1 fruit fly cellular context compared by ENCODE assay signal in genomic region chr3R:26014262-26014833, dm6.
TF ChIP-seq lines count a peak whose summit lies in the region.

TSS of gene Kaz-m1 (plus strand) at chr3R:26014721.

TF ChIP-seq in whole organism, embryonic, 481 proteins besides CTCF, POLR2A, EP300 and RAD21 (continued from another document and continues in another):
- TF ChIP-seq ro (GFP tag; IDR thresholded peaks at IDR 0.05; lab: Robert Waterston, UW) (no peak), PHDP (tag; optimal IDR thresholded peaks at IDR 0.05; lab: Kevin White, UChicago) (peak; percentile 69), CG2889 (GFP tag; IDR thresholded peaks at IDR 0.05; lab: Robert Waterston, UW) (no peak), CG32532 (GFP tag; IDR thresholded peaks at IDR 0.05; lab: Robert Waterston, UW) (peak; percentile 45; the same call in 1 of the 2 replicates), Spps (tag; optimal IDR thresholded peaks at IDR 0.05; lab: Kevin White, UChicago) (peak; percentile 38), Optix (GFP tag; IDR thresholded peaks at IDR 0.05; lab: Robert Waterston, UW) (no peak), sr (GFP tag; IDR thresholded peaks at IDR 0.05; lab: Robert Waterston, UW) (no peak), CG10565 (GFP tag; optimal IDR thresholded peaks at IDR 0.05; lab: Kevin White, UChicago) (no peak), CG8765 (GFP tag; IDR thresholded peaks at IDR 0.05; lab: Robert Waterston, UW) (no peak), gcm (GFP tag; optimal IDR thresholded peaks at IDR 0.05; lab: Kevin White, UChicago) (peak; percentile 58), Myb (GFP tag; optimal IDR thresholded peaks at IDR 0.05; lab: Kevin White, UChicago) (no peak), CG32772 (GFP tag; IDR thresholded peaks at IDR 0.05; lab: Robert Waterston, UW) (no peak), CG10959 (GFP tag; IDR thresholded peaks at IDR 0.05; lab: Robert Waterston, UW) (no peak), CG8478 (optimal IDR thresholded peaks at IDR 0.05; lab: Kevin White, UChicago) (no peak), onecut (GFP tag; IDR thresholded peaks at IDR 0.05; lab: Robert Waterston, UW) (no peak), CG12104 (GFP tag; optimal IDR thresholded peaks at IDR 0.05; lab: Kevin White, UChicago) (peak; percentile 44), sna (GFP tag; IDR thresholded peaks at IDR 0.05; lab: Robert Waterston, UW; ENCODE audit: partially characterized antibody) (no peak), sisA (GFP tag; IDR thresholded peaks at IDR 0.05; lab: Robert Waterston, UW) (no peak), prd (optimal IDR thresholded peaks at IDR 0.05; lab: Kevin White, UChicago) (no peak), prd (GFP tag; IDR thresholded peaks at IDR 0.05; lab: Robert Waterston, UW) (peak; percentile 58; the same call in 2 of the 3 replicates), CG3163 (GFP tag; optimal IDR thresholded peaks at IDR 0.05; lab: Kevin White, UChicago) (no peak), CG15073 (GFP tag; optimal IDR thresholded peaks at IDR 0.05; lab: Kevin White, UChicago) (no peak), zen (tag; optimal IDR thresholded peaks at IDR 0.05; lab: Kevin White, UChicago) (peak; percentile 26), z (GFP tag; IDR thresholded peaks at IDR 0.05; lab: Robert Waterston, UW) (no peak), CG18599 (GFP tag; optimal IDR thresholded peaks at IDR 0.05; lab: Kevin White, UChicago) (peak; percentile 54), NC2α (GFP tag; optimal IDR thresholded peaks at IDR 0.05; lab: Kevin White, UChicago) (no peak), hkb (optimal IDR thresholded peaks at IDR 0.05; lab: Kevin White, UChicago) (no peak), hkb (GFP tag; IDR thresholded peaks at IDR 0.05; lab: Robert Waterston, UW) (peak; percentile 60), HmgD (GFP tag; optimal IDR thresholded peaks at IDR 0.05; lab: Kevin White, UChicago) (no peak), NK7.1 (GFP tag; optimal IDR thresholded peaks at IDR 0.05; lab: Kevin White, UChicago) (no peak), H2.0 (GFP tag; IDR thresholded peaks at IDR 0.05; lab: Robert Waterston, UW) (0 out of 2 replicates have a peak, but pooled peaks have one; percentile 11), CG4424 (GFP tag; optimal IDR thresholded peaks at IDR 0.05; lab: Kevin White, UChicago) (peak; percentile 42), MTF-1 (GFP tag; optimal IDR thresholded peaks at IDR 0.05; lab: Kevin White, UChicago; ENCODE audit: borderline replicate concordance) (no peak), CG11398 (GFP tag; optimal IDR thresholded peaks at IDR 0.05; lab: Kevin White, UChicago) (no peak), CG1233 (GFP tag; optimal IDR thresholded peaks at IDR 0.05; lab: Kevin White, UChicago) (peak; percentile 16), Hey (tag; optimal IDR thresholded peaks at IDR 0.05; lab: Kevin White, UChicago) (no peak), CG14710 (tag; optimal IDR thresholded peaks at IDR 0.05; lab: Kevin White, UChicago) (peak; percentile 70), tin (GFP tag; optimal IDR thresholded peaks at IDR 0.05; lab: Kevin White, UChicago) (no peak), Hand (GFP tag; optimal IDR thresholded peaks at IDR 0.05; lab: Kevin White, UChicago) (no peak), CG6813 (GFP tag; optimal IDR thresholded peaks at IDR 0.05; lab: Kevin White, UChicago) (peak; percentile 16), croc (GFP tag; conservative IDR thresholded peaks at IDR 0.05; lab: Robert Waterston, UW) (no peak), Lim3 (GFP tag; IDR thresholded peaks at IDR 0.05; lab: Robert Waterston, UW) (no peak), CG11695 (GFP tag; IDR thresholded peaks at IDR 0.05; lab: Robert Waterston, UW) (peak; percentile 59; the same call in 1 of the 3 replicates), Sry-δ (GFP tag; optimal IDR thresholded peaks at IDR 0.05; lab: Kevin White, UChicago) (no peak), ATbp (GFP tag; optimal IDR thresholded peaks at IDR 0.05; lab: Kevin White, UChicago) (no peak), inv (GFP tag; IDR thresholded peaks at IDR 0.05; lab: Robert Waterston, UW; ENCODE audit: partially characterized antibody) (no peak), salm (tag; optimal IDR thresholded peaks at IDR 0.05; lab: Kevin White, UChicago) (peak; percentile 9), CG12071 (GFP tag; optimal IDR thresholded peaks at IDR 0.05; lab: Kevin White, UChicago) (no peak), Fer1 (GFP tag; optimal IDR thresholded peaks at IDR 0.05; lab: Kevin White, UChicago) (peak; percentile 29), Lhr (GFP tag; optimal IDR thresholded peaks at IDR 0.05; lab: Kevin White, UChicago) (no peak), peb (GFP tag; IDR thresholded peaks at IDR 0.05; lab: Robert Waterston, UW) (no peak), CG10147 (GFP tag; optimal IDR thresholded peaks at IDR 0.05; lab: Kevin White, UChicago) (no peak), sens-2 (GFP tag; IDR thresholded peaks at IDR 0.05; lab: Robert Waterston, UW) (no peak), CHES-1-like (GFP tag; optimal IDR thresholded peaks at IDR 0.05; lab: Kevin White, UChicago) (no peak), CG17359 (tag; optimal IDR thresholded peaks at IDR 0.05; lab: Kevin White, UChicago) (peak; percentile 59), CG10654 (GFP tag; optimal IDR thresholded peaks at IDR 0.05; lab: Kevin White, UChicago) (no peak), pho (GFP tag; optimal IDR thresholded peaks at IDR 0.05; lab: Kevin White, UChicago) (no peak), ab (GFP tag; optimal IDR thresholded peaks at IDR 0.05; lab: Kevin White, UChicago) (no peak), ara (GFP tag; IDR thresholded peaks at IDR 0.05; lab: Robert Waterston, UW) (no peak), pan (optimal IDR thresholded peaks at IDR 0.05; lab: Kevin White, UChicago) (no peak), pan (GFP tag; optimal IDR thresholded peaks at IDR 0.05 in 1 of 2, IDR thresholded peaks at IDR 0.05 in 1 of 2) (no peak), Max (GFP tag; optimal IDR thresholded peaks at IDR 0.05; lab: Kevin White, UChicago) (no peak), Dad (GFP tag; optimal IDR thresholded peaks at IDR 0.05; lab: Kevin White, UChicago) (no peak), cas (GFP tag; IDR thresholded peaks at IDR 0.05; lab: Robert Waterston, UW) (no peak), Aef1 (GFP tag; IDR thresholded peaks at IDR 0.05; lab: Robert Waterston, UW) (no peak), sens (GFP tag; lab: Kevin White, UChicago) (no peak), CG15514 (GFP tag; optimal IDR thresholded peaks at IDR 0.05; lab: Kevin White, UChicago) (no peak), CG3281 (GFP tag; optimal IDR thresholded peaks at IDR 0.05; lab: Kevin White, UChicago) (peak; percentile 31), Poxn (GFP tag; IDR thresholded peaks at IDR 0.05; lab: Robert Waterston, UW) (no peak), scrt (GFP tag; optimal IDR thresholded peaks at IDR 0.05; lab: Kevin White, UChicago) (no peak), grn (GFP tag; optimal IDR thresholded peaks at IDR 0.05; lab: Kevin White, UChicago) (peak; percentile 67), CG4282 (GFP tag; optimal IDR thresholded peaks at IDR 0.05; lab: Kevin White, UChicago) (no peak), CG12391 (tag; optimal IDR thresholded peaks at IDR 0.05; lab: Kevin White, UChicago) (peak; percentile 69), CG6254 (GFP tag; optimal IDR thresholded peaks at IDR 0.05; lab: Kevin White, UChicago) (peak; percentile 22), odd (GFP tag; optimal IDR thresholded peaks at IDR 0.05; lab: Kevin White, UChicago) (peak; percentile 7), Hmr (GFP tag; optimal IDR thresholded peaks at IDR 0.05; lab: Kevin White, UChicago) (peak; percentile 49), CG9609 (GFP tag; optimal IDR thresholded peaks at IDR 0.05; lab: Kevin White, UChicago) (no peak), Fer3 (tag; optimal IDR thresholded peaks at IDR 0.05; lab: Kevin White, UChicago) (peak; percentile 59), CG18262 (tag; optimal IDR thresholded peaks at IDR 0.05; lab: Kevin White, UChicago) (peak; percentile 80), Bteb2 (GFP tag; optimal IDR thresholded peaks at IDR 0.05; lab: Kevin White, UChicago) (no peak), CG2712 (tag; optimal IDR thresholded peaks at IDR 0.05; lab: Kevin White, UChicago) (peak; percentile 81), hth (optimal IDR thresholded peaks at IDR 0.05; lab: Kevin White, UChicago) (no peak), lbe (GFP tag; optimal IDR thresholded peaks at IDR 0.05; lab: Kevin White, UChicago) (no peak), E2f1 (GFP tag; IDR thresholded peaks at IDR 0.05; lab: Robert Waterston, UW) (0 out of 2 replicates have a peak, but pooled peaks have one; percentile 14), lab (GFP tag; optimal IDR thresholded peaks at IDR 0.05; lab: Kevin White, UChicago) (peak; percentile 43), CG1602 (GFP tag; optimal IDR thresholded peaks at IDR 0.05; lab: Kevin White, UChicago) (peak; percentile 2), Six4 (GFP tag; optimal IDR thresholded peaks at IDR 0.05; lab: Kevin White, UChicago) (no peak), pfk (GFP tag; optimal IDR thresholded peaks at IDR 0.05; lab: Kevin White, UChicago) (no peak), CG17612 (GFP tag; IDR thresholded peaks at IDR 0.05; lab: Robert Waterston, UW) (no peak), HmgZ (tag; optimal IDR thresholded peaks at IDR 0.05; lab: Kevin White, UChicago) (peak; percentile 39), CG4854 (GFP tag; optimal IDR thresholded peaks at IDR 0.05; lab: Kevin White, UChicago) (no peak), bsh (GFP tag; optimal IDR thresholded peaks at IDR 0.05; lab: Kevin White, UChicago) (peak in 1 of 2 experiments; percentile 78), CG9797 (GFP tag; optimal IDR thresholded peaks at IDR 0.05; lab: Kevin White, UChicago) (no peak), gro (GFP tag; optimal IDR thresholded peaks at IDR 0.05; lab: Kevin White, UChicago) (no peak), CG12769 (tag; optimal IDR thresholded peaks at IDR 0.05; lab: Kevin White, UChicago) (no peak), CG4820 (GFP tag; optimal IDR thresholded peaks at IDR 0.05; lab: Kevin White, UChicago) (peak; percentile 50), CG7556 (GFP tag; optimal IDR thresholded peaks at IDR 0.05; lab: Kevin White, UChicago) (peak; percentile 53), CoRest (tag; optimal IDR thresholded peaks at IDR 0.05; lab: Kevin White, UChicago) (peak; percentile 77), Oaz (GFP tag; IDR thresholded peaks at IDR 0.05; lab: Robert Waterston, UW) (no peak), gce (GFP tag; IDR thresholded peaks at IDR 0.05; lab: Robert Waterston, UW) (no peak), chif (GFP tag; optimal IDR thresholded peaks at IDR 0.05; lab: Kevin White, UChicago) (no peak), CG32767 (GFP tag; IDR thresholded peaks at IDR 0.05; lab: Robert Waterston, UW) (peak; percentile 38; the same call in 1 of the 2 replicates), chinmo (GFP tag; IDR thresholded peaks at IDR 0.05; lab: Robert Waterston, UW; ENCODE audit: partially characterized antibody) (no peak), dati (GFP tag; IDR thresholded peaks at IDR 0.05; lab: Robert Waterston, UW) (no peak), p53 (GFP tag; optimal IDR thresholded peaks at IDR 0.05; lab: Kevin White, UChicago) (no peak), CG42726 (GFP tag; IDR thresholded peaks at IDR 0.05; lab: Robert Waterston, UW; ENCODE audit: partially characterized antibody) (no peak), yki (optimal IDR thresholded peaks at IDR 0.05; lab: Kevin White, UChicago) (no peak), Meics (GFP tag; optimal IDR thresholded peaks at IDR 0.05; lab: Kevin White, UChicago) (peak; percentile 62), Ptx1 (GFP tag; IDR thresholded peaks at IDR 0.05; lab: Robert Waterston, UW) (peak; percentile 48), CG10979 (tag; optimal IDR thresholded peaks at IDR 0.05; lab: Kevin White, UChicago) (peak; percentile 79), btn (GFP tag; optimal IDR thresholded peaks at IDR 0.05; lab: Kevin White, UChicago) (no peak), Tbp (GFP tag; optimal IDR thresholded peaks at IDR 0.05; lab: Kevin White, UChicago) (no peak), Eip74EF (GFP tag; optimal IDR thresholded peaks at IDR 0.05; lab: Kevin White, UChicago) (peak in 1 of 2 experiments; percentile 42), CG8290 (GFP tag; optimal IDR thresholded peaks at IDR 0.05; lab: Kevin White, UChicago) (no peak), CG8290 (tag; optimal IDR thresholded peaks at IDR 0.05; lab: Kevin White, UChicago) (no peak), CG1024 (GFP tag; IDR thresholded peaks at IDR 0.05; lab: Robert Waterston, UW) (no peak), sug (tag; optimal IDR thresholded peaks at IDR 0.05; lab: Kevin White, UChicago) (peak; percentile 57), dimm (GFP tag; IDR thresholded peaks at IDR 0.05; lab: Robert Waterston, UW) (no peak), CG6689 (GFP tag; IDR thresholded peaks at IDR 0.05; lab: Robert Waterston, UW) (0 out of 2 replicates have a peak, but pooled peaks have one; percentile 37), Ssrp (tag; optimal IDR thresholded peaks at IDR 0.05; lab: Kevin White, UChicago) (peak; percentile 57), en (GFP tag; optimal IDR thresholded peaks at IDR 0.05; lab: Kevin White, UChicago) (no peak), CG3995 (GFP tag; optimal IDR thresholded peaks at IDR 0.05; lab: Kevin White, UChicago) (no peak), CG16815 (GFP tag; optimal IDR thresholded peaks at IDR 0.05; lab: Kevin White, UChicago) (no peak), Chrac-16 (GFP tag; optimal IDR thresholded peaks at IDR 0.05; lab: Kevin White, UChicago) (no peak), D19A (tag; optimal IDR thresholded peaks at IDR 0.05; lab: Kevin White, UChicago) (peak; percentile 99), CG6765 (GFP tag; optimal IDR thresholded peaks at IDR 0.05; lab: Kevin White, UChicago) (peak; percentile 1), Gsc (GFP tag; IDR thresholded peaks at IDR 0.05; lab: Robert Waterston, UW) (no peak), CG9876 (GFP tag; optimal IDR thresholded peaks at IDR 0.05; lab: Kevin White, UChicago) (no peak), lola (GFP tag; optimal IDR thresholded peaks at IDR 0.05; lab: Kevin White, UChicago) (peak in 1 of 3 experiments; percentile 73), B-H1 (GFP tag; IDR thresholded peaks at IDR 0.05; lab: Robert Waterston, UW) (peak; percentile 17; the same call in 1 of the 3 replicates), gem (tag; optimal IDR thresholded peaks at IDR 0.05; lab: Kevin White, UChicago) (peak; percentile 82), tup (GFP tag; optimal IDR thresholded peaks at IDR 0.05; lab: Kevin White, UChicago) (no peak), CG9215 (GFP tag; IDR thresholded peaks at IDR 0.05; lab: Robert Waterston, UW) (no peak), zfh2 (GFP tag; optimal IDR thresholded peaks at IDR 0.05; lab: Kevin White, UChicago) (no peak), Dbx (GFP tag; IDR thresholded peaks at IDR 0.05; lab: Robert Waterston, UW) (no peak), CG4617 (GFP tag; optimal IDR thresholded peaks at IDR 0.05; lab: Kevin White, UChicago; ENCODE audit: borderline replicate concordance) (no peak), CG8359 (GFP tag; optimal IDR thresholded peaks at IDR 0.05; lab: Kevin White, UChicago; ENCODE audit: borderline replicate concordance) (no peak)
